Fruit fly (Drosophila melanogaster): ENCODE results near the gene CG8360.

The CG8360 gene

DNA sequence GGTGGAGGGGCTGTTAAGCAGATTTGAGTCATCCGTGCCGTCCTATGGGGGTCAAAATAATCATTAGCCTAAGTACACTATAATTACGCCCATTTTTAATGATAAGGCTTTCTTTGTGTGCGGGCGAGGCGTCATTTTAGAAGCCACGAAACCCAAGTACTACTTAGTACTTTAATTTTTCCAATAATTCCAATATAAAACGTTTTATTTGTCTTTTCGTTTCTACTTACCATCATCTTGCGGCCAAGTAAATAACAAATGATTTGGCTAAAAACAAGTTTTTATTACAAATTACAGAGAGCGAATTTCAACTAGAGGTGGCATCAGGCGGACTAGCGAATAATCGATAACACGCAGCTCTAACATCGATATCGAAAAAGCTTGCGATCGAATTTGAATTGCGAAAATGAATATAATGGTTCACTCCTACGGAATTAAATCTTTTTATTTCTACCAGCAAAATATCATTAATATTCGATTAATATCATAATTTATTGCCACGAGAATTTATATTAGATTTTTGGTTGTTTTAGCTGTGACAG is 7.7 kb downstream of the CG8360 start, which contains the start of gene Snx6:
TSS of gene Snx6 (minus strand) at position 349 of the 542 bp plus-strand sequence.
- TF ChIP-seq CG32121 (GFP tag; IDR thresholded peaks at IDR 0.05) (no peak), CG10348 (GFP tag; IDR thresholded peaks at IDR 0.05) (no peak), Pif1A (GFP tag; optimal IDR thresholded peaks at IDR 0.05) (no peak), CG13204 (GFP tag; optimal IDR thresholded peaks at IDR 0.05) (no peak), EcR (GFP tag; optimal IDR thresholded peaks at IDR 0.05) (peak; percentile 39)

DNA sequence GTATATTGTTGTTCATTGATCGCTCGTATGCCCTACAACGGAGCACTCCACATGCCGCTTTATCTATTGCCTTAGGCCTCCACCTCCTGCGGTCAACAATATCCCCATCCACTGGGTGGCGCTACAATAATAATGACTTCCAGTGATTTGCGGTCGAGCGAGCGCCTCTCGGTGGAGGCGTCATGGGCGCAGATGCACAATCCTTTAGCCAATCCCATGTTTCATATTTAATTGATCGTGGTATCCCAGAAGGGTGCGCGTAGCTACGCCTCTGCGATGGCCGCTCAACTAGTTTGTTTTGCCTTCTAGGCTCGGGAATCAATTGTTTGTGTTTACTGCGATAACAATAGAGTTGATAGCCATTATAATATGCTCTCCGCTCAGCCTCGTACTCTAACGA is 16.4 kb downstream of the CG8360 start:
- peak; percentile 29 for TF ChIP-seq CG12605 (GFP tag; IDR thresholded peaks at IDR 0.05)
- peak; percentile 29 for TF ChIP-seq CG17806 (tag; optimal IDR thresholded peaks at IDR 0.05)
- peak; percentile 87 for TF ChIP-seq CG4496 (GFP tag; IDR thresholded peaks at IDR 0.05)
- TF ChIP-seq rn (GFP tag; IDR thresholded peaks at IDR 0.05), result no peak
- peak; percentile 84 for TF ChIP-seq Ets98B (GFP tag; IDR thresholded peaks at IDR 0.05)
- no peak for TF ChIP-seq CG14655 (GFP tag; optimal IDR thresholded peaks at IDR 0.05)
- peak; percentile 71 for TF ChIP-seq CG32121 (GFP tag; IDR thresholded peaks at IDR 0.05)
- TF ChIP-seq CG8301 (tag; optimal IDR thresholded peaks at IDR 0.05), result no peak
- no peak for TF ChIP-seq CG9948 (tag; optimal IDR thresholded peaks at IDR 0.05)
- peak; percentile 85 for TF ChIP-seq fd96Ca (GFP tag; IDR thresholded peaks at IDR 0.05)

DNA sequence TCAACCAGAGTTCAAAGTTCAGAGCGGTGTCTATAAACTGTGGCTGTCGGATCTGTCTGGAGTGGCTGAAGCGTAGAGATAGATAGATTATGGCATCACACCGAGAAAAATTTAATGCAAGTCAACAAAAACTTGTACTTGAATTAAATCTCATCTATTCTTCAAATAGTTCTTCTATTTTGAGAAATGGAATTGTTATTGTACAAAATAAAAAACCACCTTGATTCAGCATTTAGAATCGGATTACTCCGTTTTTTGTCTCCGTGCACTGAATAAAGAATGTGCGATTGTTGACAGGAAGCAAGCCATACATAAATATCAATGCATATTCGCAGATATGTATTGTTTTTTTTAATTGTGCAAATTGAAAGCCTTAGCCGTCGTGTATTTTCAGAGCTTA is 16.9 kb downstream of the CG8360 start:
- peak; percentile 56 for TF ChIP-seq Snoo (tag; optimal IDR thresholded peaks at IDR 0.05)
- TF ChIP-seq fd96Ca (GFP tag; IDR thresholded peaks at IDR 0.05), result peak; percentile 73
- no peak for TF ChIP-seq D1 (tag; optimal IDR thresholded peaks at IDR 0.05)
- peak; percentile 53 for TF ChIP-seq CG15710 (tag; optimal IDR thresholded peaks at IDR 0.05)
- TF ChIP-seq CG10348 (GFP tag; IDR thresholded peaks at IDR 0.05), result 0 out of 2 replicates have a peak, but pooled peaks have one; percentile 11
- TF ChIP-seq gl (tag; optimal IDR thresholded peaks at IDR 0.05), result no peak
- peak; percentile 38 for TF ChIP-seq CG8301 (tag; optimal IDR thresholded peaks at IDR 0.05)
- no peak for TF ChIP-seq Pif1A (GFP tag; optimal IDR thresholded peaks at IDR 0.05)
- TF ChIP-seq rn (GFP tag; IDR thresholded peaks at IDR 0.05), result peak; percentile 72
- peak; percentile 82 for TF ChIP-seq CG32121 (GFP tag; IDR thresholded peaks at IDR 0.05)
- peak; percentile 76 for TF ChIP-seq CG12605 (GFP tag; IDR thresholded peaks at IDR 0.05)
- TF ChIP-seq CG34367 (tag; optimal IDR thresholded peaks at IDR 0.05), result peak; percentile 43
- TF ChIP-seq Pif1B (GFP tag; optimal IDR thresholded peaks at IDR 0.05), result peak; percentile 47
- no peak for TF ChIP-seq CG13204 (GFP tag; optimal IDR thresholded peaks at IDR 0.05)
- TF ChIP-seq CG8159 (tag; optimal IDR thresholded peaks at IDR 0.05), result peak; percentile 69
- no peak for TF ChIP-seq EcR (GFP tag; optimal IDR thresholded peaks at IDR 0.05)
- peak; percentile 47 for TF ChIP-seq CG14655 (GFP tag; optimal IDR thresholded peaks at IDR 0.05)
- peak; percentile 80 for TF ChIP-seq Ets98B (GFP tag; IDR thresholded peaks at IDR 0.05)
- peak; percentile 86 for TF ChIP-seq CG4496 (GFP tag; IDR thresholded peaks at IDR 0.05)
- TF ChIP-seq CG17806 (tag; optimal IDR thresholded peaks at IDR 0.05), result peak; percentile 63
- TF ChIP-seq CG9948 (tag; optimal IDR thresholded peaks at IDR 0.05), result peak; percentile 51

DNA sequence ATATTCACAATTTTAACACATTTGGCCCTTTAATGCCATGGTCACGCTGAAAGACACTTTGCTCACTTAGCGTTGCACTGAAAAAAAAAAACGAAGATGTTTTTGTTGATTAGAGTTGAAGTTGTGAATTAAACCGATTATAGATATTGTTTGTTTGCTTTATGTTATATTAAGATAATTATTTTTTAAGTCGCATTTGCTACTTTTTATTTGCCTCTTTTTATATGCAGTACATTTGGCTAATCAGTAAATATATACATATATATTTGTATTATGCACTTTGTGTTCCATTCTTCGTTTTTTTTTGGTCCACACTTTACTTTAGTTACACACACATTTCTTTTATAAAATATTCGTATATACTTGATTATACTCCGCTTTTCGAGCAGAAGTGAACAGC is 17.5 kb downstream of the CG8360 start:
- TF ChIP-seq CG15710 (tag; optimal IDR thresholded peaks at IDR 0.05) (peak; percentile 28), CG9948 (tag; optimal IDR thresholded peaks at IDR 0.05) (no peak), CG34367 (tag; optimal IDR thresholded peaks at IDR 0.05) (no peak), Ets98B (GFP tag; IDR thresholded peaks at IDR 0.05) (no peak), CG8301 (tag; optimal IDR thresholded peaks at IDR 0.05) (peak; percentile 32), CG14655 (GFP tag; optimal IDR thresholded peaks at IDR 0.05) (peak; percentile 7), D1 (tag; optimal IDR thresholded peaks at IDR 0.05) (no peak), CG4496 (GFP tag; IDR thresholded peaks at IDR 0.05) (peak; percentile 64; the same call in 1 of the 3 replicates), gl (tag; optimal IDR thresholded peaks at IDR 0.05) (no peak), fd96Ca (GFP tag; IDR thresholded peaks at IDR 0.05) (no peak), CG17806 (tag; optimal IDR thresholded peaks at IDR 0.05) (peak; percentile 26), rn (GFP tag; IDR thresholded peaks at IDR 0.05) (no peak), Snoo (tag; optimal IDR thresholded peaks at IDR 0.05) (no peak), CG8159 (tag; optimal IDR thresholded peaks at IDR 0.05) (peak; percentile 48), CG32121 (GFP tag; IDR thresholded peaks at IDR 0.05) (no peak), CG10348 (GFP tag; IDR thresholded peaks at IDR 0.05) (no peak), CG12605 (GFP tag; IDR thresholded peaks at IDR 0.05) (0 out of 2 replicates have a peak, but pooled peaks have one; percentile 10), Pif1A (GFP tag; optimal IDR thresholded peaks at IDR 0.05) (no peak), Pif1B (GFP tag; optimal IDR thresholded peaks at IDR 0.05) (no peak), CG13204 (GFP tag; optimal IDR thresholded peaks at IDR 0.05) (no peak), EcR (GFP tag; optimal IDR thresholded peaks at IDR 0.05) (no peak)

DNA sequence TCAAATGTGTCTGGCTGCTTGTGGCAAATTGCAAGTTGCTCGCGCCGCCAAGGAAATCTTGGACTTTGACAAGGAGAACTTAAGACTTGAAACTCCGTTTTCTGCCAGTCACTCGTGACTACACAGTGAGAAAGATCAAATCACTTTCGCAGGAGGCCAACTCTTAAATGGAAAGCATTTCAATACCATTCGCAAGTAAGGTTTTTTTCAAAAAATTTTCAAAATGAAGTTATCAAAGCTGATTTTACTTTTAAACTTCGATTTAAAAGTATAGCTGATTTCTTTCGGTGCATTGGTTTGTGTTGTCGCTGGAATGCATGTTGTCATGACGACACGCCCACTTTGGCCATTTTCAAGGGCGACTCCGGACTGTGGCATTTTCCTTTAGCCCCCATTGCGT is 19.6 kb downstream of the CG8360 start:
- TF ChIP-seq CG15710 (tag; optimal IDR thresholded peaks at IDR 0.05) (peak; percentile 91), CG10348 (GFP tag; IDR thresholded peaks at IDR 0.05) (no peak), gl (tag; optimal IDR thresholded peaks at IDR 0.05) (peak; percentile 89), CG34367 (tag; optimal IDR thresholded peaks at IDR 0.05) (peak; percentile 91), Snoo (tag; optimal IDR thresholded peaks at IDR 0.05) (peak; percentile 55), CG9948 (tag; optimal IDR thresholded peaks at IDR 0.05) (peak; percentile 89), Pif1B (GFP tag; optimal IDR thresholded peaks at IDR 0.05) (peak; percentile 85), D1 (tag; optimal IDR thresholded peaks at IDR 0.05) (peak; percentile 49), CG12605 (GFP tag; IDR thresholded peaks at IDR 0.05) (peak; percentile 84), CG13204 (GFP tag; optimal IDR thresholded peaks at IDR 0.05) (peak; percentile 81), CG8159 (tag; optimal IDR thresholded peaks at IDR 0.05) (peak; percentile 89), fd96Ca (GFP tag; IDR thresholded peaks at IDR 0.05) (peak; percentile 89), CG14655 (GFP tag; optimal IDR thresholded peaks at IDR 0.05) (peak; percentile 89), CG4496 (GFP tag; IDR thresholded peaks at IDR 0.05) (peak; percentile 91), EcR (GFP tag; optimal IDR thresholded peaks at IDR 0.05) (peak; percentile 20), CG8301 (tag; optimal IDR thresholded peaks at IDR 0.05) (peak; percentile 85), rn (GFP tag; IDR thresholded peaks at IDR 0.05) (0 out of 2 replicates have a peak, but pooled peaks have one; percentile 26), Pif1A (GFP tag; optimal IDR thresholded peaks at IDR 0.05) (peak; percentile 84), Ets98B (GFP tag; IDR thresholded peaks at IDR 0.05) (peak; percentile 75), CG32121 (GFP tag; IDR thresholded peaks at IDR 0.05) (peak; percentile 60), CG17806 (tag; optimal IDR thresholded peaks at IDR 0.05) (peak; percentile 91)
